Worm (Caenorhabditis elegans) whole organism, L1 larva: Measurements from ENCODE around the gene M02B7.2.

Experiments used
- C16A3.4 ChIP-seq: fragments of 150-350 bp; optimal IDR thresholded peaks from 2 replicates; lab custom pipeline; 2014; ENCODE audit warnings: missing biosample characterization, missing genetic modification characterization
- C34B4.2 ChIP-seq: sonication (generic microtip); optimal IDR thresholded peaks from 2 replicates; lab custom pipeline; 2017; ENCODE audit warnings: mild to moderate bottlenecking, missing genetic modification characterization, missing compliant biosample characterization
- alr-1 ChIP-seq: fragments of 200-800 bp; sonication (Bioruptor generic); optimal IDR thresholded peaks from 2 replicates; lab custom pipeline; 2018; ENCODE audit warnings: borderline replicate concordance, mild to moderate bottlenecking, missing genetic modification characterization, missing compliant biosample characterization
- blmp-1 ChIP-seq: fragments of 150-350 bp; optimal IDR thresholded peaks from 2 replicates; lab custom pipeline; 2014; ENCODE audit warnings: missing biosample characterization, missing genetic modification characterization
- ceh-63 ChIP-seq: fragments of 200-800 bp; sonication (Bioruptor generic); optimal IDR thresholded peaks from 2 replicates; lab custom pipeline; 2018; ENCODE audit warnings: mild to moderate bottlenecking, missing genetic modification characterization, missing compliant biosample characterization
- ceh-8 ChIP-seq: fragments of 200-800 bp; sonication (Bioruptor generic); optimal IDR thresholded peaks from 2 replicates; lab custom pipeline; 2018; ENCODE audit warnings: mild to moderate bottlenecking, missing genetic modification characterization, moderate library complexity, missing compliant biosample characterization
- ceh-82 ChIP-seq, 3 experiments: fragments of 150-350 bp in 1 of 3; sonication (generic microtip) in 2 of 3; optimal IDR thresholded peaks; 2 replicates each; lab custom pipeline; 2014 to 2017; ENCODE audit warnings: missing biosample characterization in 3 of 3, missing genetic modification characterization in 3 of 3
- ces-1 ChIP-seq: fragments of 150-350 bp; optimal IDR thresholded peaks from 2 replicates; lab custom pipeline; 2014; ENCODE audit warnings: missing biosample characterization, missing genetic modification reagents, missing genetic modification characterization
- dpl-1 ChIP-seq, 3 experiments: fragments of 150-350 bp in 2 of 3; sonication (generic microtip) in 1 of 3; optimal IDR thresholded peaks; 2 replicates each; lab custom pipeline; 2014 to 2017; ENCODE audit warnings: missing biosample characterization in 3 of 3, missing genetic modification characterization in 3 of 3, missing genetic modification reagents in 3 of 3
- dsc-1 ChIP-seq: sonication (generic microtip); optimal IDR thresholded peaks from 2 replicates; lab custom pipeline; 2016; ENCODE audit warnings: mild to moderate bottlenecking, missing genetic modification characterization, missing compliant biosample characterization
- efl-1 ChIP-seq, 4 experiments: fragments of 150-350 bp; optimal IDR thresholded peaks in 3 of 4; peaks in 1 of 4; 1 replicate in 1 of 4; 2 replicates in 3 of 4; lab custom pipeline; 2014; ENCODE audit warnings: missing biosample characterization in 2 of 4, missing genetic modification characterization in 2 of 4, missing genetic modification reagents in 2 of 4
- egl-13 ChIP-seq: sonication (generic microtip); optimal IDR thresholded peaks from 2 replicates; lab custom pipeline; 2016; ENCODE audit warnings: missing genotype, missing genetic modification reagents, missing genetic modification characterization, missing compliant biosample characterization
- elt-2 ChIP-seq: sonication (generic microtip); optimal IDR thresholded peaks from 2 replicates; lab custom pipeline; 2016; ENCODE audit warnings: missing genetic modification characterization, mild to moderate bottlenecking, inconsistent platforms, missing compliant biosample characterization, missing genetic modification reagents
- elt-3 ChIP-seq, 6 experiments: fragments of 150-350 bp in 1 of 6; sonication (generic microtip); optimal IDR thresholded peaks; 2 replicates each; lab custom pipeline; 2017 to 2018; ENCODE audit warnings: missing biosample characterization in 6 of 6, missing genetic modification characterization in 6 of 6, inconsistent platforms in 1 of 6
- fos-1 ChIP-seq: fragments of 150-350 bp; optimal IDR thresholded peaks from 2 replicates; lab custom pipeline; 2014; ENCODE audit warnings: missing biosample characterization, missing genetic modification characterization
- grh-1 ChIP-seq: fragments of 200-800 bp; sonication (Bioruptor generic); IDR thresholded peaks from 2 replicates; pipeline ENCODE4 v1.3.6; 2022; ENCODE audit warnings: missing genetic modification reagents, missing genetic modification characterization, missing compliant biosample characterization
- isw-1 ChIP-seq: fragments of 200-800 bp; sonication (Bioruptor generic); IDR thresholded peaks from 2 replicates; pipeline ENCODE4 v1.3.6; 2022; ENCODE audit warnings: missing genetic modification characterization, missing compliant biosample characterization
- lin-14 ChIP-seq: fragments of 200-800 bp; sonication (Bioruptor generic); optimal IDR thresholded peaks from 2 replicates; lab custom pipeline; 2018; ENCODE audit warnings: mild to moderate bottlenecking, missing genetic modification characterization, moderate library complexity, missing compliant biosample characterization
- lin-35 ChIP-seq, 2 experiments: fragments of 150-350 bp; optimal IDR thresholded peaks; 2 replicates each; lab custom pipeline; 2014; ENCODE audit warnings: missing biosample characterization in 2 of 2, missing genetic modification characterization in 2 of 2, missing genetic modification reagents in 2 of 2
- lin-39 ChIP-seq: fragments of 150-350 bp; optimal IDR thresholded peaks from 2 replicates; lab custom pipeline; 2014; ENCODE audit warnings: missing biosample characterization, missing genetic modification reagents, missing genetic modification characterization
- lir-3 ChIP-seq: sonication (generic microtip); optimal IDR thresholded peaks from 2 replicates; lab custom pipeline; 2016; ENCODE audit warnings: mild to moderate bottlenecking, missing genetic modification characterization, moderate library complexity, missing compliant biosample characterization; ENCODE audit not compliant: poor library complexity
- lsy-2 ChIP-seq, 2 experiments: fragments of 150-350 bp; optimal IDR thresholded peaks; 2 replicates each; lab custom pipeline; 2014; ENCODE audit warnings: missing biosample characterization in 2 of 2, missing genetic modification characterization in 2 of 2
- mdl-1 ChIP-seq, 2 experiments: fragments of 150-350 bp; optimal IDR thresholded peaks; 2 replicates each; lab custom pipeline; 2014 to 2017; ENCODE audit warnings: missing biosample characterization in 2 of 2, missing genetic modification characterization in 2 of 2, inconsistent platforms in 1 of 2
- mep-1 ChIP-seq: fragments of 150-350 bp; optimal IDR thresholded peaks from 2 replicates; lab custom pipeline; 2014; ENCODE audit warnings: missing biosample characterization, missing genetic modification characterization
- nhr-12 ChIP-seq: sonication (generic microtip); optimal IDR thresholded peaks from 2 replicates; lab custom pipeline; 2017; ENCODE audit warnings: missing biosample characterization, missing genetic modification characterization
- nhr-20 ChIP-seq: sonication (generic microtip); optimal IDR thresholded peaks from 2 replicates; lab custom pipeline; 2016; ENCODE audit warnings: mild to moderate bottlenecking, missing genetic modification characterization, missing compliant biosample characterization
- nhr-47 ChIP-seq: sonication (generic microtip); optimal IDR thresholded peaks from 2 replicates; lab custom pipeline; 2016; ENCODE audit warnings: mild to moderate bottlenecking, missing genetic modification characterization, moderate library complexity, missing compliant biosample characterization
- nhr-71 ChIP-seq: sonication (generic microtip); optimal IDR thresholded peaks from 2 replicates; lab custom pipeline; 2016; ENCODE audit warnings: mild to moderate bottlenecking, missing genetic modification characterization, moderate library complexity, missing compliant biosample characterization
- nhr-77 ChIP-seq: fragments of 150-350 bp; optimal IDR thresholded peaks from 2 replicates; lab custom pipeline; 2014; ENCODE audit warnings: missing biosample characterization, missing genetic modification characterization
- nhr-84 ChIP-seq: sonication (generic microtip); optimal IDR thresholded peaks from 2 replicates; lab custom pipeline; 2017; ENCODE audit warnings: missing biosample characterization, missing genetic modification characterization
- nhr-85 ChIP-seq: sonication (generic microtip); peaks from one replicate; lab custom pipeline; 2016; ENCODE audit warnings: missing genetic modification characterization, inconsistent platforms, missing compliant biosample characterization
- nhr-90 ChIP-seq: sonication (generic microtip); optimal IDR thresholded peaks from 2 replicates; lab custom pipeline; 2016; ENCODE audit warnings: mild to moderate bottlenecking, missing genetic modification characterization, missing compliant biosample characterization; ENCODE audit not compliant: poor library complexity
- pqm-1 ChIP-seq: sonication (generic microtip); optimal IDR thresholded peaks from 3 replicates; lab custom pipeline; 2017; ENCODE audit warnings: missing biosample characterization, missing genetic modification characterization
- rnt-1 ChIP-seq: sonication (generic microtip); optimal IDR thresholded peaks from 2 replicates; lab custom pipeline; 2016; ENCODE audit warnings: mild to moderate bottlenecking, missing genetic modification characterization, moderate library complexity, missing compliant biosample characterization
- snpc-4 ChIP-seq: fragments of 150-350 bp; optimal IDR thresholded peaks from 2 replicates; lab custom pipeline; 2014; ENCODE audit warnings: missing biosample characterization, missing genetic modification characterization
- sup-37 ChIP-seq: fragments of 200-800 bp; sonication (Bioruptor generic); optimal IDR thresholded peaks from 2 replicates; lab custom pipeline; 2018; ENCODE audit warnings: mild to moderate bottlenecking, missing genetic modification characterization, missing compliant biosample characterization
- unc-30 ChIP-seq: sonication (generic microtip); optimal IDR thresholded peaks from 2 replicates; lab custom pipeline; 2017; ENCODE audit warnings: missing biosample characterization, missing genetic modification characterization
- zip-4 ChIP-seq: fragments of 200-800 bp; sonication (Bioruptor generic); optimal IDR thresholded peaks from 2 replicates; lab custom pipeline; 2018; ENCODE audit warnings: mild to moderate bottlenecking, missing genetic modification characterization, moderate library complexity, missing compliant biosample characterization

Gene M02B7.2

ce11 chrIV:3812812-3813211, 9.4 kb downstream of the M02B7.2 start:
- TF ChIP-seq lir-3 (no peak), efl-1 (optimal IDR thresholded peaks at IDR 0.05; lab: Kevin White, UChicago) (no peak), efl-1 (GFP tag; optimal IDR thresholded peaks at IDR 0.05 in 1 of 2; lab: Kevin White, UChicago) (peak in 1 of 2 experiments; percentile 70), mdl-1 (tag; optimal IDR thresholded peaks at IDR 0.05; lab: Kevin White, UChicago) (no peak), egl-13 (no peak), lsy-2 (tag; optimal IDR thresholded peaks at IDR 0.05; lab: Kevin White, UChicago) (no peak), fos-1 (tag; lab: Kevin White, UChicago) (no peak), nhr-77 (tag; lab: Kevin White, UChicago) (no peak)

ce11 chrIV:3814553-3815258, 11.3 kb downstream of the M02B7.2 start:
- TF ChIP-seq nhr-12 (tag; lab: Kevin White, UChicago) (no peak), blmp-1 (tag; lab: Kevin White, UChicago) (peak; percentile 35), lsy-2 (tag; optimal IDR thresholded peaks at IDR 0.05; lab: Kevin White, UChicago) (peak in 1 of 2 experiments; percentile 23), dpl-1 (GFP tag; optimal IDR thresholded peaks at IDR 0.05; lab: Kevin White, UChicago) (peak in 1 of 3 experiments; percentile 7), nhr-84 (no peak), dsc-1 (tag; lab: Kevin White, UChicago) (peak; percentile 25), lin-14 (GFP tag; lab: Kevin White, UChicago) (peak; percentile 33), lir-3 (no peak), nhr-90 (no peak), ceh-8 (GFP tag; lab: Kevin White, UChicago) (no peak), lin-35 (GFP tag; optimal IDR thresholded peaks at IDR 0.05; lab: Kevin White, UChicago) (peak in 1 of 2 experiments; percentile 47), efl-1 (optimal IDR thresholded peaks at IDR 0.05; lab: Kevin White, UChicago) (no peak), efl-1 (GFP tag; optimal IDR thresholded peaks at IDR 0.05 in 1 of 2; lab: Kevin White, UChicago) (peak in 1 of 2 experiments; percentile 43), lin-39 (no peak), pqm-1 (tag; lab: Kevin White, UChicago) (no peak), alr-1 (tag; lab: Kevin White, UChicago) (no peak), mdl-1 (tag; optimal IDR thresholded peaks at IDR 0.05; lab: Kevin White, UChicago) (peak in 1 of 2 experiments; percentile 41), nhr-85 (no peak), C16A3.4 (tag; lab: Kevin White, UChicago) (no peak), mep-1 (tag; lab: Kevin White, UChicago) (no peak), elt-2 (tag; lab: Kevin White, UChicago) (peak; percentile 44), elt-3 (tag; optimal IDR thresholded peaks at IDR 0.05; lab: Kevin White, UChicago) (peak in 1 of 6 experiments; percentile 39)

- no peak for TF ChIP-seq isw-1 (GFP tag; lab: Robert Waterston, UW)
- TF ChIP-seq nhr-47 (tag; lab: Kevin White, UChicago), result no peak
- no peak for TF ChIP-seq efl-1 (optimal IDR thresholded peaks at IDR 0.05; lab: Kevin White, UChicago)
- peak; percentile 47 to 83 for TF ChIP-seq efl-1 (GFP tag; optimal IDR thresholded peaks at IDR 0.05 in 1 of 2; lab: Kevin White, UChicago)
- peak in 1 of 2 experiments; percentile 25 for TF ChIP-seq lin-35 (GFP tag; optimal IDR thresholded peaks at IDR 0.05; lab: Kevin White, UChicago)
Measured at ce11 chrIV:3815259-3815644, 11.9 kb downstream of the M02B7.2 start.

ce11 chrIV:3817253-3817652, 13.9 kb downstream of the M02B7.2 start:
- TF ChIP-seq lin-14 (GFP tag; lab: Kevin White, UChicago), result peak; percentile 40
- TF ChIP-seq nhr-71 (tag; lab: Kevin White, UChicago), result no peak
- TF ChIP-seq grh-1 (GFP tag; lab: Robert Waterston, UW), result no peak
- no peak for TF ChIP-seq ceh-63 (GFP tag; lab: Kevin White, UChicago)
- no peak for TF ChIP-seq ceh-82 (tag; optimal IDR thresholded peaks at IDR 0.05; lab: Kevin White, UChicago)
- no peak for TF ChIP-seq fos-1 (tag; lab: Kevin White, UChicago)
- TF ChIP-seq unc-30 (tag; lab: Kevin White, UChicago), result no peak
- no peak for TF ChIP-seq rnt-1 (tag; lab: Kevin White, UChicago)
- TF ChIP-seq C34B4.2 (tag; lab: Kevin White, UChicago), result no peak
- TF ChIP-seq blmp-1 (tag; lab: Kevin White, UChicago), result peak; percentile 92
- TF ChIP-seq snpc-4, result no peak
- no peak for TF ChIP-seq dpl-1 (GFP tag; optimal IDR thresholded peaks at IDR 0.05; lab: Kevin White, UChicago)
- TF ChIP-seq lir-3, result no peak
- no peak for TF ChIP-seq sup-37
- TF ChIP-seq ces-1 (GFP tag; lab: Kevin White, UChicago), result no peak
- no peak for TF ChIP-seq zip-4 (GFP tag; lab: Kevin White, UChicago)
- no peak for TF ChIP-seq nhr-20
- TF ChIP-seq, all 84 proteins: peak for 2
